Fruit fly (Drosophila melanogaster): ENCODE data around the gene CG9839.
A peak's percentile ranks its signal among the peaks of the same experiment; 100 is the strongest.

The CG9839 gene

dm6 chr3R:8822919-8823318 is 17.3 kb upstream of the CG9839 start:
- TF ChIP-seq fru (GFP tag; optimal IDR thresholded peaks at IDR 0.05) (no peak), dl (GFP tag; optimal IDR thresholded peaks at IDR 0.05; ENCODE audit: insufficient read depth in 1 of 2, partially characterized antibody in 2 of 2) (no peak), tai (GFP tag; optimal IDR thresholded peaks at IDR 0.05) (no peak), psq (GFP tag; optimal IDR thresholded peaks at IDR 0.05) (no peak), br (GFP tag; optimal IDR thresholded peaks at IDR 0.05) (no peak), ey (GFP tag; optimal IDR thresholded peaks at IDR 0.05) (no peak), Jra (GFP tag; optimal IDR thresholded peaks at IDR 0.05) (no peak)

DNA sequence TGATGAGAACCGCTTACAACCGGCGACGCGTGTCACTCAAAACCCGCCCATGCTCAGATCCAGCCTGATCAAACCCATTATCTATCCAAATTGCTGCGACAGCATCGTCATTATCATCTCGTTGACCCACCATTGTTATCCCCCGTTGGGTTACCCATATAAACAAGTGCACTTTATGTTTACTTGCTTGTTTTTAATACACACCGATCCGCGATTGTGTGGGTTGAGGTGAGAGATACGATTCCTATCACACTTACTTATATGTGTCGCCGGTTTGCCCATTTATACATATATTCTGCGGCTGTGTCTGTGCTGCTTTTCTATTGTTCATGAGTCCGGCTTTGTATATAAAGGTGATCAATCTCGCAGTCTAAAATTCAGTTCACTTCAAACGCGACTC is 16.0 kb upstream of the CG9839 start, which contains the start of gene CG8369:
Gene CG8369, plus strand, starts transcription at position 386 of the 400 bp plus-strand sequence.
- TF ChIP-seq woc (GFP tag; optimal IDR thresholded peaks at IDR 0.05) (no peak), CrebA (GFP tag; optimal IDR thresholded peaks at IDR 0.05; ENCODE audit: borderline replicate concordance) (no peak), Rel (GFP tag; optimal IDR thresholded peaks at IDR 0.05) (no peak), Rel (tag; optimal IDR thresholded peaks at IDR 0.05) (peak; percentile 94)

- TF ChIP-seq Vsx2 (GFP tag; optimal IDR thresholded peaks at IDR 0.05; ENCODE audit: partially characterized antibody), result no peak
- TF ChIP-seq rgr (GFP tag; optimal IDR thresholded peaks at IDR 0.05), result peak; percentile 56
- TF ChIP-seq Sp1 (GFP tag; optimal IDR thresholded peaks at IDR 0.05), result peak; percentile 65
- peak; percentile 55 for TF ChIP-seq HLH106 (tag; optimal IDR thresholded peaks at IDR 0.05)
- peak; percentile 54 for TF ChIP-seq Dif (GFP tag; optimal IDR thresholded peaks at IDR 0.05; ENCODE audit: partially characterized antibody)
- TF ChIP-seq fru (GFP tag; optimal IDR thresholded peaks at IDR 0.05), result peak; percentile 56
- TF ChIP-seq h (GFP tag; optimal IDR thresholded peaks at IDR 0.05), result peak; percentile 79
- TF ChIP-seq GATAd (GFP tag; optimal IDR thresholded peaks at IDR 0.05), result no peak
- peak; percentile 33 for TF ChIP-seq ey (GFP tag; optimal IDR thresholded peaks at IDR 0.05)
- no peak for TF ChIP-seq dl (GFP tag; optimal IDR thresholded peaks at IDR 0.05; ENCODE audit: insufficient read depth in 1 of 2, partially characterized antibody in 2 of 2)
- TF ChIP-seq Abd-B (GFP tag; optimal IDR thresholded peaks at IDR 0.05), result no peak
- TF ChIP-seq Dfd (GFP tag; optimal IDR thresholded peaks at IDR 0.05), result no peak
- TF ChIP-seq CG32264 (GFP tag; optimal IDR thresholded peaks at IDR 0.05), result no peak
- peak; percentile 5 for TF ChIP-seq jim (GFP tag; optimal IDR thresholded peaks at IDR 0.05)
- TF ChIP-seq Rel (GFP tag; optimal IDR thresholded peaks at IDR 0.05), result no peak
- peak; percentile 74 for TF ChIP-seq Rel (tag; optimal IDR thresholded peaks at IDR 0.05)
- no peak for TF ChIP-seq Mio (GFP tag; optimal IDR thresholded peaks at IDR 0.05)
- no peak for TF ChIP-seq lola (GFP tag; optimal IDR thresholded peaks at IDR 0.05)
- TF ChIP-seq br (GFP tag; optimal IDR thresholded peaks at IDR 0.05), result peak; percentile 45
- peak; percentile 50 for TF ChIP-seq tai (GFP tag; optimal IDR thresholded peaks at IDR 0.05)
- TF ChIP-seq sv (GFP tag; optimal IDR thresholded peaks at IDR 0.05), result peak; percentile 46
- no peak for TF ChIP-seq OdsH (GFP tag; optimal IDR thresholded peaks at IDR 0.05)
- TF ChIP-seq Jra (GFP tag; optimal IDR thresholded peaks at IDR 0.05), result peak; percentile 97
- no peak for TF ChIP-seq usp (GFP tag; optimal IDR thresholded peaks at IDR 0.05)
- peak; percentile 48 for TF ChIP-seq CG9705 (GFP tag; optimal IDR thresholded peaks at IDR 0.05)
- no peak for TF ChIP-seq CrebA (GFP tag; optimal IDR thresholded peaks at IDR 0.05; ENCODE audit: borderline replicate concordance)
- TF ChIP-seq Hnf4 (GFP tag; optimal IDR thresholded peaks at IDR 0.05), result peak; percentile 59
- peak; percentile 5 for TF ChIP-seq dsf (GFP tag; optimal IDR thresholded peaks at IDR 0.05; ENCODE audit: borderline replicate concordance)
- no peak for TF ChIP-seq N (GFP tag; optimal IDR thresholded peaks at IDR 0.05)
- no peak for TF ChIP-seq Hr78 (GFP tag; optimal IDR thresholded peaks at IDR 0.05)
- peak; percentile 4 for TF ChIP-seq woc (GFP tag; optimal IDR thresholded peaks at IDR 0.05)
- peak; percentile 8 for TF ChIP-seq brk (GFP tag; optimal IDR thresholded peaks at IDR 0.05)
- TF ChIP-seq pan (optimal IDR thresholded peaks at IDR 0.05), result no peak
- TF ChIP-seq sage (GFP tag; optimal IDR thresholded peaks at IDR 0.05), result peak; percentile 16
- TF ChIP-seq Hr83 (GFP tag; optimal IDR thresholded peaks at IDR 0.05; ENCODE audit: poor library complexity, severe bottlenecking), result peak; percentile 90
- TF ChIP-seq Myc (optimal IDR thresholded peaks at IDR 0.05), result peak; percentile 57
- peak in 1 of 2 experiments; percentile 51 for TF ChIP-seq foxo (GFP tag; optimal IDR thresholded peaks at IDR 0.05)
- peak; percentile 24 for TF ChIP-seq psq (GFP tag; optimal IDR thresholded peaks at IDR 0.05)
- TF ChIP-seq dmrt93B (GFP tag; optimal IDR thresholded peaks at IDR 0.05), result no peak
These were observed 14.9 kb upstream of the CG9839 start, which contains the start of gene aqz for dm6 chr3R:8820428-8820912. aqz (minus strand) TSS chr3R:8820682.

All from whole organism, wandering third instar larva.